Fruit fly (Drosophila melanogaster) whole organism, embryonic: Measurements from ENCODE around the gene CG6325.

Source experiments
- ATbp ChIP-seq: fragments of 200-800 bp; sonication (Bioruptor generic); optimal IDR thresholded peaks from 2 replicates; lab custom pipeline; 2017; ENCODE audit warnings: missing biosample characterization, mild to moderate bottlenecking, missing genetic modification characterization, missing genetic modification reagents
- Asciz ChIP-seq: fragments of 200-800 bp; sonication (Bioruptor generic); optimal IDR thresholded peaks from 2 replicates; lab custom pipeline; 2017; ENCODE audit warnings: missing biosample characterization, mild to moderate bottlenecking, missing genetic modification characterization, missing genetic modification reagents
- Atf6 ChIP-seq: fragments of 200-800 bp; sonication (Bioruptor generic); IDR thresholded peaks from 2 replicates; pipeline ENCODE4 v1.3.6; 2022; ENCODE audit warnings: missing biosample characterization, missing genetic modification characterization
- B-H2 ChIP-seq: fragments of 200-800 bp; sonication (Bioruptor generic); optimal IDR thresholded peaks from 2 replicates; lab custom pipeline; 2018; ENCODE audit warnings: missing biosample characterization, mild to moderate bottlenecking, missing genetic modification characterization
- CG10147 ChIP-seq: fragments of 200-800 bp; sonication (Bioruptor generic); optimal IDR thresholded peaks from 2 replicates; lab custom pipeline; 2019; ENCODE audit warnings: missing biosample characterization, mild to moderate bottlenecking, missing genetic modification characterization, moderate library complexity
- CG12071 ChIP-seq: fragments of 200-800 bp; sonication (Bioruptor generic); optimal IDR thresholded peaks from 3 replicates; lab custom pipeline; 2018; ENCODE audit warnings: missing biosample characterization, mild to moderate bottlenecking, missing genetic modification characterization
- CG12104 ChIP-seq: fragments of 200-800 bp; sonication (Bioruptor generic); optimal IDR thresholded peaks from 3 replicates; lab custom pipeline; 2016; ENCODE audit warnings: missing biosample characterization, missing genetic modification characterization
- CG13296 ChIP-seq: fragments of 200-800 bp; sonication (Bioruptor generic); optimal IDR thresholded peaks from 3 replicates; lab custom pipeline; 2018; ENCODE audit warnings: missing biosample characterization, mild to moderate bottlenecking, missing genetic modification characterization
- CG1529 ChIP-seq: fragments of 200-800 bp; sonication (Bioruptor generic); optimal IDR thresholded peaks from 3 replicates; lab custom pipeline; 2018; ENCODE audit warnings: missing biosample characterization, missing genetic modification characterization
- CG18599 ChIP-seq: fragments of 200-800 bp; sonication (Bioruptor generic); optimal IDR thresholded peaks from 3 replicates; lab custom pipeline; 2017; ENCODE audit warnings: missing biosample characterization, missing genetic modification characterization, mild to moderate bottlenecking, moderate library complexity, missing genetic modification reagents
- CG2678 ChIP-seq: fragments of 200-800 bp; sonication (Bioruptor generic); optimal IDR thresholded peaks from 3 replicates; lab custom pipeline; 2019; ENCODE audit warnings: missing biosample characterization, mild to moderate bottlenecking, missing genetic modification characterization, moderate library complexity
- CG33213 ChIP-seq: fragments of 200-800 bp; sonication (Bioruptor generic); optimal IDR thresholded peaks from 3 replicates; lab custom pipeline; 2016; ENCODE audit warnings: missing biosample characterization, missing genetic modification characterization
- CG34376 ChIP-seq: fragments of 200-800 bp; sonication (Bioruptor generic); optimal IDR thresholded peaks from 2 replicates; lab custom pipeline; 2018; ENCODE audit warnings: missing biosample characterization, mild to moderate bottlenecking, missing genetic modification characterization
- CG4328 ChIP-seq: fragments of 200-800 bp; sonication (Bioruptor generic); optimal IDR thresholded peaks from 3 replicates; lab custom pipeline; 2017; ENCODE audit warnings: missing biosample characterization, missing genetic modification reagents, missing genetic modification characterization
- CG6765 ChIP-seq: fragments of 200-800 bp; sonication (Bioruptor generic); optimal IDR thresholded peaks from 3 replicates; lab custom pipeline; 2017; ENCODE audit warnings: missing biosample characterization, mild to moderate bottlenecking, missing genetic modification characterization
- CG6813 ChIP-seq: fragments of 200-800 bp; sonication (Bioruptor generic); optimal IDR thresholded peaks from 2 replicates; lab custom pipeline; 2017; ENCODE audit warnings: missing biosample characterization, missing genetic modification characterization, mild to moderate bottlenecking, moderate library complexity, missing genetic modification reagents
- CG7987 ChIP-seq: fragments of 200-800 bp; sonication (Bioruptor generic); optimal IDR thresholded peaks from 2 replicates; lab custom pipeline; 2018; ENCODE audit warnings: missing biosample characterization, mild to moderate bottlenecking, missing genetic modification characterization, moderate library complexity
- CG8281 ChIP-seq: fragments of 200-800 bp; sonication (Bioruptor generic); optimal IDR thresholded peaks from 2 replicates; lab custom pipeline; 2018; ENCODE audit warnings: missing biosample characterization, mild to moderate bottlenecking, missing genetic modification characterization, moderate library complexity
- Doc3 ChIP-seq: fragments of 200-800 bp; sonication (Bioruptor generic); IDR thresholded peaks from 3 replicates; pipeline ENCODE4 v1.3.6; 2022; ENCODE audit warnings: missing biosample characterization, missing genetic modification characterization; ENCODE audit not compliant: partially characterized antibody
- Ets97D ChIP-seq: fragments of 200-800 bp; sonication (Bioruptor generic); optimal IDR thresholded peaks from 3 replicates; lab custom pipeline; 2016; ENCODE audit warnings: missing biosample characterization, missing genetic modification characterization
- Fer1 ChIP-seq: fragments of 200-800 bp; sonication (Bioruptor generic); optimal IDR thresholded peaks from 2 replicates; lab custom pipeline; 2017; ENCODE audit warnings: missing biosample characterization, mild to moderate bottlenecking, missing genetic modification characterization
- Fer3 ChIP-seq: fragments of 200-800 bp; sonication (Bioruptor generic); optimal IDR thresholded peaks from 2 replicates; lab custom pipeline; 2018; ENCODE audit warnings: missing biosample characterization, mild to moderate bottlenecking, missing genetic modification characterization, moderate library complexity
- Hand ChIP-seq: fragments of 200-800 bp; sonication (Bioruptor generic); optimal IDR thresholded peaks from 2 replicates; lab custom pipeline; 2017; ENCODE audit warnings: mild to moderate bottlenecking, missing biosample characterization, missing genetic modification reagents, missing genetic modification characterization
- Hey ChIP-seq: fragments of 200-800 bp; sonication (Bioruptor generic); optimal IDR thresholded peaks from 3 replicates; lab custom pipeline; 2018; ENCODE audit warnings: missing biosample characterization, mild to moderate bottlenecking, missing genetic modification characterization
- Hmr ChIP-seq: fragments of 200-800 bp; sonication (Bioruptor generic); optimal IDR thresholded peaks from 3 replicates; lab custom pipeline; 2017; ENCODE audit warnings: mild to moderate bottlenecking, missing biosample characterization, missing genetic modification reagents, missing genetic modification characterization
- Med ChIP-seq: fragments of 200-800 bp; sonication (Bioruptor generic); peaks from one replicate; lab custom pipeline; 2016; ENCODE audit warnings: missing biosample characterization, missing genetic modification characterization, mild to moderate bottlenecking, inconsistent platforms, moderate library complexity
- Meics ChIP-seq: fragments of 200-800 bp; sonication (Bioruptor generic); optimal IDR thresholded peaks from 2 replicates; lab custom pipeline; 2017; ENCODE audit warnings: missing biosample characterization, mild to moderate bottlenecking, missing genetic modification characterization
- Pdp1 ChIP-seq, 2 experiments: fragments of 200-800 bp; sonication (Bioruptor generic); optimal IDR thresholded peaks; 3 replicates each; lab custom pipeline; 2016; ENCODE audit warnings: missing biosample characterization in 2 of 2, missing genetic modification characterization in 2 of 2, mild to moderate bottlenecking in 1 of 2, moderate library complexity in 1 of 2
- Ptx1 ChIP-seq: fragments of 200-800 bp; sonication (Bioruptor generic); IDR thresholded peaks from 2 replicates; pipeline ENCODE4 v1.3.6; 2022; ENCODE audit warnings: missing biosample characterization, missing genetic modification characterization
- Side ChIP-seq: fragments of 200-800 bp; sonication (Bioruptor generic); optimal IDR thresholded peaks from 2 replicates; lab custom pipeline; 2016; ENCODE audit warnings: missing biosample characterization, missing genetic modification characterization
- Sox100B ChIP-seq: fragments of 200-800 bp; sonication (Bioruptor generic); optimal IDR thresholded peaks from 3 replicates; lab custom pipeline; 2018; ENCODE audit warnings: missing biosample characterization, mild to moderate bottlenecking, missing genetic modification characterization
- Spps ChIP-seq: fragments of 200-800 bp; sonication (Bioruptor generic); optimal IDR thresholded peaks from 2 replicates; lab custom pipeline; 2018; ENCODE audit warnings: missing biosample characterization, mild to moderate bottlenecking, missing genetic modification characterization
- ase ChIP-seq: fragments of 200-800 bp; sonication (Bioruptor generic); IDR thresholded peaks from 3 replicates; pipeline ENCODE4 v1.3.6; 2022; ENCODE audit warnings: missing biosample characterization, missing genetic modification characterization
- ash1 ChIP-seq: fragments of 200-800 bp; sonication (Bioruptor generic); optimal IDR thresholded peaks from 2 replicates; lab custom pipeline; 2018; ENCODE audit warnings: missing biosample characterization, mild to moderate bottlenecking, missing genetic modification characterization
- az2 ChIP-seq: fragments of 200-800 bp; sonication (Bioruptor generic); optimal IDR thresholded peaks from 3 replicates; lab custom pipeline; 2016; ENCODE audit warnings: missing biosample characterization, missing genetic modification characterization
- bsh ChIP-seq, 2 experiments: fragments of 200-800 bp; sonication (Bioruptor generic); optimal IDR thresholded peaks; 2 replicates each; lab custom pipeline; 2017 to 2018; ENCODE audit warnings: mild to moderate bottlenecking in 2 of 2, missing biosample characterization in 2 of 2, missing genetic modification characterization in 2 of 2, moderate library complexity in 1 of 2
- chinmo ChIP-seq: fragments of 200-800 bp; sonication (Bioruptor generic); IDR thresholded peaks from 4 replicates; pipeline ENCODE4 v1.3.6; 2022; ENCODE audit warnings: missing biosample characterization, missing genetic modification characterization; ENCODE audit not compliant: partially characterized antibody
- corto ChIP-seq: fragments of 200-800 bp; sonication (Bioruptor generic); optimal IDR thresholded peaks from 2 replicates; lab custom pipeline; 2016; ENCODE audit warnings: missing biosample characterization, mild to moderate bottlenecking, missing genetic modification characterization, moderate library complexity
- cwo ChIP-seq: fragments of 200-800 bp; sonication (Bioruptor generic); optimal IDR thresholded peaks from 3 replicates; lab custom pipeline; 2017; ENCODE audit warnings: missing biosample characterization, missing genetic modification characterization, mild to moderate bottlenecking, moderate library complexity, missing genetic modification reagents
- da ChIP-seq: fragments of 200-800 bp; sonication (Bioruptor generic); optimal IDR thresholded peaks from 2 replicates; lab custom pipeline; 2016; ENCODE audit warnings: missing biosample characterization, missing genetic modification characterization
- fd64A ChIP-seq: fragments of 200-800 bp; sonication (Bioruptor generic); optimal IDR thresholded peaks from 3 replicates; lab custom pipeline; 2018; ENCODE audit warnings: missing biosample characterization, mild to moderate bottlenecking, missing genetic modification characterization
- gro ChIP-seq: fragments of 200-800 bp; sonication (Bioruptor generic); optimal IDR thresholded peaks from 2 replicates; lab custom pipeline; 2016; ENCODE audit warnings: missing biosample characterization, missing genetic modification characterization
- nom ChIP-seq: fragments of 200-800 bp; sonication (Bioruptor generic); optimal IDR thresholded peaks from 2 replicates; lab custom pipeline; 2017; ENCODE audit warnings: missing biosample characterization, missing genetic modification characterization, mild to moderate bottlenecking, moderate library complexity, missing genetic modification reagents
- odd ChIP-seq: fragments of 200-800 bp; sonication (Bioruptor generic); optimal IDR thresholded peaks from 2 replicates; lab custom pipeline; 2017; ENCODE audit warnings: missing biosample characterization, mild to moderate bottlenecking, missing genetic modification characterization
- schlank ChIP-seq: fragments of 200-800 bp; sonication (Bioruptor generic); optimal IDR thresholded peaks from 2 replicates; lab custom pipeline; 2018; ENCODE audit warnings: missing biosample characterization, mild to moderate bottlenecking, missing genetic modification characterization
- seq ChIP-seq: fragments of 200-800 bp; sonication (Bioruptor generic); IDR thresholded peaks from 2 replicates; pipeline ENCODE4 v1.3.6; 2022; ENCODE audit warnings: missing biosample characterization, missing genetic modification characterization
- sqz ChIP-seq: fragments of 200-800 bp; sonication (Bioruptor generic); optimal IDR thresholded peaks from 3 replicates; lab custom pipeline; 2018; ENCODE audit warnings: missing biosample characterization, mild to moderate bottlenecking, missing genetic modification characterization
- sug ChIP-seq: fragments of 200-800 bp; optimal IDR thresholded peaks from 2 replicates; lab custom pipeline; 2019; ENCODE audit warnings: missing biosample characterization, mild to moderate bottlenecking, missing genetic modification characterization, moderate library complexity
- zen2 ChIP-seq: fragments of 200-800 bp; sonication (Bioruptor generic); IDR thresholded peaks from 3 replicates; pipeline ENCODE4 v1.3.6; 2022; ENCODE audit warnings: missing biosample characterization, missing genetic modification characterization; ENCODE audit not compliant: partially characterized antibody

The CG6325 gene

dm6 chr3R:10390914-10391377, 16.1 kb downstream of the CG6325 start:
- TF ChIP-seq sqz (peak; percentile 37), odd (peak; percentile 15), Doc3 (GFP tag; lab: Robert Waterston, UW) (no peak), seq (no peak), Ptx1 (no peak), Ets97D (peak; percentile 15), Hand (GFP tag; lab: Kevin White, UChicago) (peak; percentile 23), Meics (GFP tag; lab: Kevin White, UChicago) (peak; percentile 26), ash1 (GFP tag; lab: Kevin White, UChicago) (peak; percentile 23), CG33213 (peak; percentile 45), bsh (GFP tag; optimal IDR thresholded peaks at IDR 0.05; lab: Kevin White, UChicago) (no peak), Asciz (GFP tag; lab: Kevin White, UChicago) (peak; percentile 43), zen2 (GFP tag; lab: Robert Waterston, UW) (no peak), Side (peak; percentile 30), schlank (tag; lab: Kevin White, UChicago) (peak; percentile 28), Atf6 (GFP tag; lab: Robert Waterston, UW) (peak; percentile 12; the same call in 1 of the 2 replicates), Hey (tag; lab: Kevin White, UChicago) (peak; percentile 62), cwo (GFP tag; lab: Kevin White, UChicago) (peak; percentile 98), Pdp1 (GFP tag; optimal IDR thresholded peaks at IDR 0.05; lab: Kevin White, UChicago) (peak in 1 of 2 experiments; percentile 65), da (GFP tag; lab: Kevin White, UChicago) (no peak), gro (GFP tag; lab: Kevin White, UChicago) (peak; percentile 62), CG1529 (GFP tag; lab: Kevin White, UChicago) (no peak), CG6813 (GFP tag; lab: Kevin White, UChicago) (peak; percentile 83), CG4328 (GFP tag; lab: Kevin White, UChicago) (peak; percentile 35), chinmo (GFP tag; lab: Robert Waterston, UW) (0 out of 4 replicates have a peak, but pooled peaks have one; percentile 62), Hmr (GFP tag; lab: Kevin White, UChicago) (peak; percentile 63), CG10147 (GFP tag; lab: Kevin White, UChicago) (peak; percentile 23), CG13296 (peak; percentile 72), corto (GFP tag; lab: Kevin White, UChicago) (peak; percentile 41), CG6765 (GFP tag; lab: Kevin White, UChicago) (peak; percentile 41), ase (GFP tag; lab: Robert Waterston, UW) (no peak), Spps (tag; lab: Kevin White, UChicago) (no peak), B-H2 (GFP tag; lab: Kevin White, UChicago) (peak; percentile 11), CG2678 (tag; lab: Kevin White, UChicago) (peak; percentile 66), CG12104 (GFP tag; lab: Kevin White, UChicago) (peak; percentile 7), Med (peak; percentile 92), CG12071 (GFP tag; lab: Kevin White, UChicago) (peak; percentile 28), Fer3 (tag; lab: Kevin White, UChicago) (peak; percentile 50), Sox100B (no peak), az2 (no peak), ATbp (GFP tag; lab: Kevin White, UChicago) (peak; percentile 25), CG34376 (GFP tag; lab: Kevin White, UChicago) (peak; percentile 50), CG18599 (GFP tag; lab: Kevin White, UChicago) (peak; percentile 61), CG8281 (tag; lab: Kevin White, UChicago) (peak; percentile 1), sug (tag; lab: Kevin White, UChicago) (peak; percentile 69), CG7987 (GFP tag; lab: Kevin White, UChicago) (peak; percentile 11), Fer1 (GFP tag; lab: Kevin White, UChicago) (peak; percentile 42), fd64A (GFP tag; lab: Kevin White, UChicago) (peak; percentile 26), nom (GFP tag; lab: Kevin White, UChicago) (peak; percentile 35)
